Fruit fly (Drosophila melanogaster): ENCODE data around the gene P5cr-2.
A peak's percentile ranks its signal among the peaks of the same experiment; 100 is the strongest.

P5cr-2 gene

dm6 chr3R:17502862-17503261 lies 31.8 kb upstream of the P5cr-2 start:
- TF ChIP-seq Hr83 (GFP tag; optimal IDR thresholded peaks at IDR 0.05; ENCODE audit: poor library complexity, severe bottlenecking) (no peak), CrebA (GFP tag; optimal IDR thresholded peaks at IDR 0.05; ENCODE audit: borderline replicate concordance) (no peak), dmrt93B (GFP tag; optimal IDR thresholded peaks at IDR 0.05) (no peak), fru (GFP tag; optimal IDR thresholded peaks at IDR 0.05) (peak; percentile 10), Jra (GFP tag; optimal IDR thresholded peaks at IDR 0.05) (no peak), HLH106 (tag; optimal IDR thresholded peaks at IDR 0.05) (peak; percentile 6), foxo (GFP tag; optimal IDR thresholded peaks at IDR 0.05) (peak in 1 of 2 experiments; percentile 12), sage (GFP tag; optimal IDR thresholded peaks at IDR 0.05) (no peak), dsf (GFP tag; optimal IDR thresholded peaks at IDR 0.05; ENCODE audit: borderline replicate concordance) (no peak)

dm6 chr3R:17505599-17505998 lies 29.0 kb upstream of the P5cr-2 start, which contains the start of gene Dscam3:
Dscam3 (minus strand) TSS chr3R:17505667.
- TF ChIP-seq Hnf4 (GFP tag; optimal IDR thresholded peaks at IDR 0.05) (no peak), CG32264 (GFP tag; optimal IDR thresholded peaks at IDR 0.05) (no peak), foxo (GFP tag; optimal IDR thresholded peaks at IDR 0.05) (no peak), brk (GFP tag; optimal IDR thresholded peaks at IDR 0.05) (no peak), sage (GFP tag; optimal IDR thresholded peaks at IDR 0.05) (no peak), OdsH (GFP tag; optimal IDR thresholded peaks at IDR 0.05) (no peak), CrebA (GFP tag; optimal IDR thresholded peaks at IDR 0.05; ENCODE audit: borderline replicate concordance) (no peak), h (GFP tag; optimal IDR thresholded peaks at IDR 0.05) (no peak), dmrt93B (GFP tag; optimal IDR thresholded peaks at IDR 0.05) (no peak), jim (GFP tag; optimal IDR thresholded peaks at IDR 0.05) (no peak), HLH106 (tag; optimal IDR thresholded peaks at IDR 0.05) (no peak), psq (GFP tag; optimal IDR thresholded peaks at IDR 0.05) (no peak), Mio (GFP tag; optimal IDR thresholded peaks at IDR 0.05) (no peak), Hr83 (GFP tag; optimal IDR thresholded peaks at IDR 0.05; ENCODE audit: poor library complexity, severe bottlenecking) (no peak), Myc (optimal IDR thresholded peaks at IDR 0.05) (no peak), Vsx2 (GFP tag; optimal IDR thresholded peaks at IDR 0.05; ENCODE audit: partially characterized antibody) (no peak), Dif (GFP tag; optimal IDR thresholded peaks at IDR 0.05; ENCODE audit: partially characterized antibody) (no peak), dl (GFP tag; optimal IDR thresholded peaks at IDR 0.05; ENCODE audit: insufficient read depth in 1 of 2, partially characterized antibody in 2 of 2) (no peak), tai (GFP tag; optimal IDR thresholded peaks at IDR 0.05) (no peak)

dm6 chr3R:17506833-17507232 lies 27.8 kb upstream of the P5cr-2 start:
- TF ChIP-seq dl (GFP tag; optimal IDR thresholded peaks at IDR 0.05; ENCODE audit: insufficient read depth in 1 of 2, partially characterized antibody in 2 of 2), result no peak
- TF ChIP-seq fru (GFP tag; optimal IDR thresholded peaks at IDR 0.05), result no peak
- no peak for TF ChIP-seq GATAd (GFP tag; optimal IDR thresholded peaks at IDR 0.05)
- no peak for TF ChIP-seq dsf (GFP tag; optimal IDR thresholded peaks at IDR 0.05; ENCODE audit: borderline replicate concordance)
- no peak for TF ChIP-seq CrebA (GFP tag; optimal IDR thresholded peaks at IDR 0.05; ENCODE audit: borderline replicate concordance)
- TF ChIP-seq jim (GFP tag; optimal IDR thresholded peaks at IDR 0.05), result no peak
- TF ChIP-seq Mio (GFP tag; optimal IDR thresholded peaks at IDR 0.05), result no peak
- TF ChIP-seq Jra (GFP tag; optimal IDR thresholded peaks at IDR 0.05), result no peak
- TF ChIP-seq psq (GFP tag; optimal IDR thresholded peaks at IDR 0.05), result no peak
- no peak for TF ChIP-seq sage (GFP tag; optimal IDR thresholded peaks at IDR 0.05)

dm6 chr3R:17526059-17526592 lies 8.5 kb upstream of the P5cr-2 start:
- TF ChIP-seq br (GFP tag; optimal IDR thresholded peaks at IDR 0.05) (no peak), foxo (GFP tag; optimal IDR thresholded peaks at IDR 0.05) (no peak), ey (GFP tag; optimal IDR thresholded peaks at IDR 0.05) (no peak), dsf (GFP tag; optimal IDR thresholded peaks at IDR 0.05; ENCODE audit: borderline replicate concordance) (no peak), dmrt93B (GFP tag; optimal IDR thresholded peaks at IDR 0.05) (no peak), lola (GFP tag; optimal IDR thresholded peaks at IDR 0.05) (no peak), pan (optimal IDR thresholded peaks at IDR 0.05) (no peak), GATAd (GFP tag; optimal IDR thresholded peaks at IDR 0.05) (no peak), woc (GFP tag; optimal IDR thresholded peaks at IDR 0.05) (no peak)

dm6 chr3R:17530400-17530799 lies 4.2 kb upstream of the P5cr-2 start:
- TF ChIP-seq tai (GFP tag; optimal IDR thresholded peaks at IDR 0.05) (no peak), brk (GFP tag; optimal IDR thresholded peaks at IDR 0.05) (no peak), Hr83 (GFP tag; optimal IDR thresholded peaks at IDR 0.05; ENCODE audit: poor library complexity, severe bottlenecking) (no peak), sv (GFP tag; optimal IDR thresholded peaks at IDR 0.05) (no peak), N (GFP tag; optimal IDR thresholded peaks at IDR 0.05) (no peak), Hnf4 (GFP tag; optimal IDR thresholded peaks at IDR 0.05) (no peak), dmrt93B (GFP tag; optimal IDR thresholded peaks at IDR 0.05) (no peak), pan (optimal IDR thresholded peaks at IDR 0.05) (no peak), Jra (GFP tag; optimal IDR thresholded peaks at IDR 0.05) (no peak)

Data from whole organism, wandering third instar larva.